Fruit fly (Drosophila melanogaster) whole organism, prepupa: ENCODE measurements around the gene CG5122.

Experiments used
- CG11294 ChIP-seq: fragments of 200-800 bp; sonication (Bioruptor generic); IDR thresholded peaks from 2 replicates; pipeline ENCODE4 v1.3.6; 2022; ENCODE audit warnings: missing biosample characterization, missing genetic modification characterization
- CG16779 ChIP-seq: fragments of 200-800 bp; sonication (Bioruptor generic); optimal IDR thresholded peaks from 3 replicates; lab custom pipeline; 2017; ENCODE audit warnings: missing biosample characterization, mild to moderate bottlenecking, missing genetic modification characterization
- CG3032 ChIP-seq: fragments of 200-800 bp; optimal IDR thresholded peaks from 2 replicates; lab custom pipeline; 2019; ENCODE audit warnings: missing biosample characterization, mild to moderate bottlenecking, missing genetic modification characterization, moderate library complexity
- CG4318 ChIP-seq: fragments of 200-800 bp; sonication (Bioruptor generic); optimal IDR thresholded peaks from 3 replicates; lab custom pipeline; 2017; ENCODE audit warnings: missing biosample characterization, mild to moderate bottlenecking, missing genetic modification characterization
- CG6163 ChIP-seq: fragments of 200-800 bp; sonication (Bioruptor generic); IDR thresholded peaks from 3 replicates; pipeline ENCODE4 v1.3.6; 2022; ENCODE audit warnings: missing biosample characterization, missing genetic modification characterization
- CG9139 ChIP-seq: fragments of 200-800 bp; sonication (Bioruptor generic); optimal IDR thresholded peaks from 3 replicates; lab custom pipeline; 2017; ENCODE audit warnings: missing biosample characterization, mild to moderate bottlenecking, missing genetic modification characterization
- Eip78C ChIP-seq: fragments of 200-800 bp; sonication (Bioruptor generic); peaks from one replicate; lab custom pipeline; 2016; ENCODE audit warnings: missing biosample characterization, missing genetic modification characterization
- Ets21C ChIP-seq: fragments of 200-800 bp; sonication (Bioruptor generic); optimal IDR thresholded peaks from 3 replicates; lab custom pipeline; 2016; ENCODE audit warnings: missing biosample characterization, missing genetic modification characterization
- Hr38 ChIP-seq: sonication (Bioruptor generic); optimal IDR thresholded peaks from 2 replicates; lab custom pipeline; 2016; ENCODE audit warnings: missing biosample characterization, missing genetic modification characterization
- Hr4 ChIP-seq: fragments of 200-800 bp; sonication (Bioruptor generic); optimal IDR thresholded peaks from 3 replicates; lab custom pipeline; 2016; ENCODE audit warnings: missing biosample characterization, missing genetic modification characterization
- fkh ChIP-seq: fragments of 200-800 bp; sonication (Bioruptor generic); optimal IDR thresholded peaks from 3 replicates; lab custom pipeline; 2017; ENCODE audit warnings: missing biosample characterization, mild to moderate bottlenecking, missing genetic modification characterization, moderate library complexity
- pdm3 ChIP-seq: fragments of 200-800 bp; sonication (Bioruptor generic); optimal IDR thresholded peaks from 3 replicates; lab custom pipeline; 2016; ENCODE audit warnings: missing biosample characterization, missing genetic modification characterization
- salr ChIP-seq, 2 experiments: fragments of 200-800 bp; sonication (Bioruptor generic); optimal IDR thresholded peaks; 3 replicates each; lab custom pipeline; 2016 to 2018; ENCODE audit warnings: missing biosample characterization in 2 of 2, missing genetic modification characterization in 2 of 2, mild to moderate bottlenecking in 1 of 2

- TF ChIP-seq salr (GFP tag; optimal IDR thresholded peaks at IDR 0.05; lab: Kevin White, UChicago) (no peak), CG4318 (no peak), CG6163 (no peak), Ets21C (GFP tag; lab: Kevin White, UChicago) (no peak), fkh (GFP tag; lab: Kevin White, UChicago) (no peak), CG3032 (tag; lab: Kevin White, UChicago) (no peak), Hr4 (GFP tag; lab: Kevin White, UChicago) (no peak), CG11294 (no peak), Eip78C (GFP tag; lab: Kevin White, UChicago) (peak; percentile 75), pdm3 (GFP tag; lab: Kevin White, UChicago) (peak; percentile 8), CG16779 (no peak), Hr38 (no peak), CG9139 (GFP tag; lab: Kevin White, UChicago) (no peak)
Measured at dm6 chr2L:13086712-13087111, 43.7 kb upstream of the CG5122 start.
